Fruit fly (Drosophila melanogaster) whole organism, pupa: ENCODE results near the gene CG10137.

Experiments
- CG10348 ChIP-seq: fragments of 200-800 bp; sonication (Bioruptor generic); IDR thresholded peaks from 2 replicates; pipeline ENCODE4 v1.3.6; 2022; ENCODE audit warnings: missing biosample characterization, missing genetic modification characterization
- CG12605 ChIP-seq: fragments of 200-800 bp; sonication (Bioruptor generic); IDR thresholded peaks from 2 replicates; pipeline ENCODE4 v1.3.6; 2022; ENCODE audit warnings: missing biosample characterization, missing genetic modification characterization
- CG13204 ChIP-seq: fragments of 200-800 bp; sonication (Bioruptor generic); optimal IDR thresholded peaks from 2 replicates; lab custom pipeline; 2018; ENCODE audit warnings: missing biosample characterization, mild to moderate bottlenecking, missing genetic modification characterization, moderate library complexity
- CG14655 ChIP-seq: fragments of 200-800 bp; sonication (Bioruptor generic); optimal IDR thresholded peaks from 3 replicates; lab custom pipeline; 2017; ENCODE audit warnings: mild to moderate bottlenecking, missing biosample characterization, missing genetic modification reagents, missing genetic modification characterization
- CG15710 ChIP-seq: fragments of 200-800 bp; sonication (Bioruptor generic); optimal IDR thresholded peaks from 2 replicates; lab custom pipeline; 2018; ENCODE audit warnings: missing biosample characterization, mild to moderate bottlenecking, missing genetic modification characterization, moderate library complexity
- CG17806 ChIP-seq: fragments of 200-800 bp; sonication (Bioruptor generic); optimal IDR thresholded peaks from 2 replicates; lab custom pipeline; 2018; ENCODE audit warnings: missing biosample characterization, mild to moderate bottlenecking, missing genetic modification characterization, moderate library complexity
- CG32121 ChIP-seq: fragments of 200-800 bp; sonication (Bioruptor generic); IDR thresholded peaks from 2 replicates; pipeline ENCODE4 v1.3.6; 2022; ENCODE audit warnings: missing biosample characterization, missing genetic modification characterization
- CG34367 ChIP-seq: fragments of 200-800 bp; sonication (Bioruptor generic); optimal IDR thresholded peaks from 2 replicates; lab custom pipeline; 2018; ENCODE audit warnings: missing biosample characterization, mild to moderate bottlenecking, missing genetic modification characterization
- CG4496 ChIP-seq: fragments of 200-800 bp; sonication (Bioruptor generic); IDR thresholded peaks from 3 replicates; pipeline ENCODE4 v1.3.6; 2022; ENCODE audit warnings: missing biosample characterization, missing genetic modification characterization
- CG8159 ChIP-seq: fragments of 200-800 bp; sonication (Bioruptor generic); optimal IDR thresholded peaks from 3 replicates; lab custom pipeline; 2018; ENCODE audit warnings: missing biosample characterization, mild to moderate bottlenecking, missing genetic modification characterization, moderate library complexity
- CG8301 ChIP-seq: fragments of 200-800 bp; sonication (Bioruptor generic); optimal IDR thresholded peaks from 2 replicates; lab custom pipeline; 2018; ENCODE audit warnings: missing biosample characterization, mild to moderate bottlenecking, missing genetic modification characterization
- CG9948 ChIP-seq: fragments of 200-800 bp; sonication (Bioruptor generic); optimal IDR thresholded peaks from 2 replicates; lab custom pipeline; 2018; ENCODE audit warnings: missing biosample characterization, mild to moderate bottlenecking, missing genetic modification characterization, moderate library complexity
- D1 ChIP-seq: fragments of 200-800 bp; sonication (Bioruptor generic); optimal IDR thresholded peaks from 2 replicates; lab custom pipeline; 2018; ENCODE audit warnings: missing biosample characterization, mild to moderate bottlenecking, missing genetic modification characterization, moderate library complexity
- EcR ChIP-seq: fragments of 200-800 bp; sonication (Bioruptor generic); optimal IDR thresholded peaks from 3 replicates; lab custom pipeline; 2019; ENCODE audit warnings: missing biosample characterization, missing genetic modification characterization, mild to moderate bottlenecking, moderate library complexity, missing genetic modification reagents
- Ets98B ChIP-seq: fragments of 200-800 bp; sonication (Bioruptor generic); IDR thresholded peaks from 2 replicates; pipeline ENCODE4 v1.3.6; 2022; ENCODE audit warnings: missing biosample characterization, missing genetic modification characterization
- Pif1A ChIP-seq: fragments of 200-800 bp; sonication (Bioruptor generic); optimal IDR thresholded peaks from 3 replicates; lab custom pipeline; 2016; ENCODE audit warnings: missing biosample characterization, missing genetic modification characterization
- Pif1B ChIP-seq: fragments of 200-800 bp; sonication (Bioruptor generic); optimal IDR thresholded peaks from 3 replicates; lab custom pipeline; 2016; ENCODE audit warnings: missing biosample characterization, missing genetic modification characterization
- Snoo ChIP-seq: fragments of 200-800 bp; sonication (Bioruptor generic); optimal IDR thresholded peaks from 3 replicates; lab custom pipeline; 2017; ENCODE audit warnings: missing biosample characterization, mild to moderate bottlenecking, missing genetic modification characterization, inconsistent platforms
- fd96Ca ChIP-seq: fragments of 200-800 bp; sonication (Bioruptor generic); IDR thresholded peaks from 3 replicates; pipeline ENCODE4 v1.3.6; 2022; ENCODE audit warnings: missing biosample characterization, missing genetic modification characterization
- gl ChIP-seq: fragments of 200-800 bp; sonication (Bioruptor generic); optimal IDR thresholded peaks from 2 replicates; lab custom pipeline; 2018; ENCODE audit warnings: missing biosample characterization, mild to moderate bottlenecking, missing genetic modification characterization
- rn ChIP-seq: fragments of 200-800 bp; sonication (Bioruptor generic); IDR thresholded peaks from 2 replicates; pipeline ENCODE4 v1.3.6; 2022; ENCODE audit warnings: missing biosample characterization, missing genetic modification characterization

Gene CG10137

DNA sequence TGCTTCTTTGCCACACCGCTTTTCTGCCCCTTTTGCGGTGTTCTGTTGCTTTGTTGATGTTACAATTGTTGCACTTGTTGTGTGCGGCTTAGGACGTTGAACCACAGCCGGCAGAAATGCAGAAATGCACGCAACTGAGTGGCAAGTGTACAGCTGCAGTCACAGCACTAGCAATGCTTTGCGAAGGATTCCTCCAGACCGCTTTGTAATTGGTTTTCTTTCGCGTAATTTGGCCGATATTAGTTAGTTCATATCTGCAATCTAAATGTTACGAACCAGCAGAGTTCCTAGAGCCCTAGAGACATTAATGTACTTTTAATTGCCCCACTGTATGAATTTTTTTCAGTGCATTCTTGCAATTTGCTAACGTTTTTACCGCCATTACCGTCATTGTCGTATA is 47.9 kb downstream of the CG10137 start:
- TF ChIP-seq Snoo (tag; lab: Kevin White, UChicago) (peak; percentile 4), gl (tag; lab: Kevin White, UChicago) (peak; percentile 6), CG13204 (GFP tag; lab: Kevin White, UChicago) (no peak), CG32121 (GFP tag; lab: Robert Waterston, UW) (0 out of 2 replicates have a peak, but pooled peaks have one; percentile 16), rn (GFP tag; lab: Robert Waterston, UW) (0 out of 2 replicates have a peak, but pooled peaks have one; percentile 29), CG15710 (tag; lab: Kevin White, UChicago) (no peak), CG8159 (tag; lab: Kevin White, UChicago) (peak; percentile 42), CG12605 (GFP tag; lab: Robert Waterston, UW) (no peak), EcR (GFP tag; lab: Kevin White, UChicago) (peak; percentile 93), fd96Ca (GFP tag; lab: Robert Waterston, UW) (peak; percentile 77), CG10348 (GFP tag; lab: Robert Waterston, UW) (no peak), D1 (tag; lab: Kevin White, UChicago) (no peak), CG9948 (tag; lab: Kevin White, UChicago) (peak; percentile 42), Pif1A (GFP tag; lab: Kevin White, UChicago) (peak; percentile 58), CG14655 (GFP tag; lab: Kevin White, UChicago) (peak; percentile 82), CG8301 (tag; lab: Kevin White, UChicago) (peak; percentile 75), Pif1B (GFP tag; lab: Kevin White, UChicago) (peak; percentile 39), CG17806 (peak; percentile 60), CG4496 (GFP tag; lab: Robert Waterston, UW) (peak; percentile 77), Ets98B (GFP tag; lab: Robert Waterston, UW) (no peak), CG34367 (peak; percentile 37)

dm6 chr2L:19574959-19575625 is 48.6 kb downstream of the CG10137 start:
- peak; percentile 40; the same call in 1 of the 3 replicates for TF ChIP-seq fd96Ca (GFP tag; lab: Robert Waterston, UW)
- no peak for TF ChIP-seq CG12605 (GFP tag; lab: Robert Waterston, UW)
- TF ChIP-seq EcR (GFP tag; lab: Kevin White, UChicago) = peak; percentile 88

DNA sequence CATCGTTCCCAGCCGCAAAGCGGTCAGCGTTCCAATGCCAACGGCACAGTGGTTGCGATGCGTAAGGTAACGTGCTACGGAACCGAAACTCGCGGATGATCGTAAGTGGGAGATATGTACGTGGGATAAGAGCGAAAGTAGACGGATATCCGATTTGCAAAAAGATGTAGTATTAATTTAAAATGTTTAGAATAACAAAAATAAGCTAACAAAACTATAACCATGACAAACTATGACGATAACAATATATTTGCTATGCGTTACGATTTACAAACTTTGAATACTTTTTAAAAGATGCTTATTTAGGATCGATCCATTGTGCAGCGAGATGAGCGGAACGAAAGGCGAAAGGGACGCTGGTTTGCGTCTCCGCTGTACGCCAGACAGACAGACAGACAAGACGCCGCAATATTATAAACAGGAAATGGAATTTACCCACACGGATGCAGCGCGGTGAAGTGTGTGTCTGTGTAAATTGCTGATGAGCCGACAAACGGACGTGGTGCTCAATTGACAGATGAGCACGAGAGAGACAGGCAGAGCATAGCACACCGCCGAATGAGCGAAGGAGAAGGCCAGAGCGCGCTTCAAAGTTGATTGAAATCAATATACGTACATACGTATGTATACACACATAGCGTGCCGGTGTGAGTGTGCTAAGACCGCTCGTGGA is 49.3 kb downstream of the CG10137 start:
- peak; percentile 93 for TF ChIP-seq Snoo (tag; lab: Kevin White, UChicago)
- TF ChIP-seq CG13204 (GFP tag; lab: Kevin White, UChicago) = peak; percentile 91
- peak; percentile 91 for TF ChIP-seq CG32121 (GFP tag; lab: Robert Waterston, UW)
- peak; percentile 92 for TF ChIP-seq CG4496 (GFP tag; lab: Robert Waterston, UW)
- TF ChIP-seq rn (GFP tag; lab: Robert Waterston, UW) = peak; percentile 83
- TF ChIP-seq Ets98B (GFP tag; lab: Robert Waterston, UW) = peak; percentile 88
- peak; percentile 97 for TF ChIP-seq CG8159 (tag; lab: Kevin White, UChicago)
- TF ChIP-seq Pif1A (GFP tag; lab: Kevin White, UChicago) = peak; percentile 96
- peak; percentile 95 for TF ChIP-seq fd96Ca (GFP tag; lab: Robert Waterston, UW)
- TF ChIP-seq CG8301 (tag; lab: Kevin White, UChicago) = peak; percentile 98
- TF ChIP-seq D1 (tag; lab: Kevin White, UChicago) = peak; percentile 94
- peak; percentile 85 for TF ChIP-seq CG10348 (GFP tag; lab: Robert Waterston, UW)
- TF ChIP-seq EcR (GFP tag; lab: Kevin White, UChicago) = peak; percentile 43
- TF ChIP-seq CG34367 = peak; percentile 96
- peak; percentile 82 for TF ChIP-seq CG12605 (GFP tag; lab: Robert Waterston, UW)
- TF ChIP-seq Pif1B (GFP tag; lab: Kevin White, UChicago) = peak; percentile 93
- TF ChIP-seq gl (tag; lab: Kevin White, UChicago) = peak; percentile 86
- TF ChIP-seq CG9948 (tag; lab: Kevin White, UChicago) = peak; percentile 98
- TF ChIP-seq CG17806 = peak; percentile 95
- peak; percentile 99 for TF ChIP-seq CG14655 (GFP tag; lab: Kevin White, UChicago)
- TF ChIP-seq CG15710 (tag; lab: Kevin White, UChicago) = peak; percentile 95

DNA sequence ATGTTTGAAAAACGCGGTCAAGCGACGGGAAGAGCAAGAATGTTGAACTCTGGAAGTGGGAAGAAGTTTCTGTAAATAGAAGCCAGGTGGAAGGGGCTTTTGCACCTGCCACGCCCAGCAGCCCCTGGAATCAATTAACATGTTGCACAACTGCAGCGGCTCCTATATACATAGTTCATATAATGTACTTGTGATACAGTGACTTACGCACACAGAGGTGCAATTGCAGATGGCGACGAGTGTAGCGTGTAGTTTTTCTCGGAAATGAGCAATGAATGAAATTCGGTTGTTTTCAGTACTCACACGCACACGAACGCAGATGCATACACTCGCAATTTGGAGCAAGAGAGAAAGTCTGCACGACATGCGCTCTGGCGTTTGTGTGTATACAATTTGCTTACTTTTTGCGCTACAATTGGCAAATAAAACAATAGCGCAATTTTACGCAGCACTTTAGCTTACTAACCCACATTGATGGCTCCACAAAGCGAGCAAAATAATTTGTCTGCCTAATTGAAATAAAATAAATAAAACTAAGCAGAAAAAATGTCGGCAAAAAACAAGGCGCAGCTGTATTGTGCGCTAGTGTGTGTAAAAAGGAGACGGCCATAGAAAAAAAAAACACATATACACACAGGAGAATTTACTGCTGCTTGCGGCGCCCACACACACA is 49.9 kb downstream of the CG10137 start:
- TF ChIP-seq CG34367 (peak; percentile 15), Ets98B (GFP tag; lab: Robert Waterston, UW) (peak; percentile 8; the same call in 1 of the 2 replicates), CG32121 (GFP tag; lab: Robert Waterston, UW) (peak; percentile 12), CG8159 (tag; lab: Kevin White, UChicago) (peak; percentile 6), fd96Ca (GFP tag; lab: Robert Waterston, UW) (0 out of 3 replicates have a peak, but pooled peaks have one; percentile 19), CG17806 (no peak), CG12605 (GFP tag; lab: Robert Waterston, UW) (0 out of 2 replicates have a peak, but pooled peaks have one; percentile 18), CG4496 (GFP tag; lab: Robert Waterston, UW) (no peak)
- TF ChIP-seq, all 21 proteins: peak for 6
